Fruit fly (Drosophila melanogaster): ENCODE data around the gene CG14422.

CG14422 gene

DNA sequence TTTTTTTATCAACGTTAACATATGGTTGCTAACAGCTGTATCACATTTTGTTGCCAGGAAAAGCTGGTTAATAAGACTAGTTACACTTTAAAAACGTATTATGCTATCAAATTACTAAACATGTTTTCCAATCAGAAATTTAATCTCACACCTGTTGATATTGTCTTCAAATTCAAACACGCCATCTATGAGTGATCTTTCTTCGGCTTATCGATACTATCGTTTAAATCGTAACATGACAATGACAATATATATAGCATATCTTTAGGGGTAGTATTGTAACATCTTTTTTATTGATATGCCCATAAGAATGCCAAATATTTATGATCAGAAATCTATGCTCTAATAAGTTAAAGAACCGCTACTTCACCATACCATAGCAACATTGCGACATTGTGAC is 5.9 kb downstream of the CG14422 start (continued):
- TF ChIP-seq inv (GFP tag; IDR thresholded peaks at IDR 0.05; ENCODE audit: partially characterized antibody) (peak; percentile 44; the same call in 1 of the 2 replicates), Opbp (GFP tag; IDR thresholded peaks at IDR 0.05; ENCODE audit: partially characterized antibody) (peak; percentile 67; the same call in 2 of the 3 replicates), CG2129 (GFP tag; IDR thresholded peaks at IDR 0.05; ENCODE audit: partially characterized antibody) (peak; percentile 44), hbn (GFP tag; IDR thresholded peaks at IDR 0.05; ENCODE audit: partially characterized antibody) (peak; percentile 76), CG10979 (tag; optimal IDR thresholded peaks at IDR 0.05) (peak; percentile 53), peb (GFP tag; IDR thresholded peaks at IDR 0.05) (no peak), CG34422 (GFP tag; IDR thresholded peaks at IDR 0.05) (no peak), ems (GFP tag; optimal IDR thresholded peaks at IDR 0.05) (no peak), CG7372 (GFP tag; IDR thresholded peaks at IDR 0.05) (no peak), CG10959 (GFP tag; IDR thresholded peaks at IDR 0.05) (no peak), amos (GFP tag; IDR thresholded peaks at IDR 0.05; ENCODE audit: partially characterized antibody) (peak; percentile 82), Lhr (GFP tag; optimal IDR thresholded peaks at IDR 0.05) (peak; percentile 3), Tbp (GFP tag; optimal IDR thresholded peaks at IDR 0.05) (no peak), Sry-β (GFP tag; optimal IDR thresholded peaks at IDR 0.05) (no peak), CG13287 (GFP tag; IDR thresholded peaks at IDR 0.05; ENCODE audit: partially characterized antibody) (peak; percentile 83), seq (GFP tag; IDR thresholded peaks at IDR 0.05) (no peak), ato (GFP tag; IDR thresholded peaks at IDR 0.05; ENCODE audit: partially characterized antibody) (peak; percentile 30; the same call in 1 of the 2 replicates), so (GFP tag; IDR thresholded peaks at IDR 0.05) (peak; percentile 66; the same call in 2 of the 3 replicates), NC2α (GFP tag; optimal IDR thresholded peaks at IDR 0.05) (no peak), CG3995 (GFP tag; optimal IDR thresholded peaks at IDR 0.05) (no peak), HLHmδ (GFP tag; optimal IDR thresholded peaks at IDR 0.05) (no peak), CG13894 (tag; optimal IDR thresholded peaks at IDR 0.05) (peak; percentile 9), unc-4 (GFP tag; IDR thresholded peaks at IDR 0.05; ENCODE audit: partially characterized antibody) (peak; percentile 70), Dref (GFP tag; IDR thresholded peaks at IDR 0.05) (peak; percentile 48), crol (GFP tag; IDR thresholded peaks at IDR 0.05) (no peak), Vsx1 (GFP tag; optimal IDR thresholded peaks at IDR 0.05) (no peak), chinmo (GFP tag; IDR thresholded peaks at IDR 0.05; ENCODE audit: partially characterized antibody) (no peak), CG14965 (GFP tag; optimal IDR thresholded peaks at IDR 0.05; ENCODE audit: borderline replicate concordance) (no peak), Hmx (GFP tag; optimal IDR thresholded peaks at IDR 0.05) (no peak), CG16815 (GFP tag; optimal IDR thresholded peaks at IDR 0.05) (no peak), Dbx (GFP tag; IDR thresholded peaks at IDR 0.05) (no peak), H2.0 (GFP tag; IDR thresholded peaks at IDR 0.05) (no peak), oc (tag; optimal IDR thresholded peaks at IDR 0.05) (no peak), scrt (GFP tag; optimal IDR thresholded peaks at IDR 0.05) (no peak), Pdp1 (GFP tag; optimal IDR thresholded peaks at IDR 0.05) (peak in 1 of 2 experiments; percentile 41), trem (tag; optimal IDR thresholded peaks at IDR 0.05) (peak; percentile 31), CG43689 (GFP tag; IDR thresholded peaks at IDR 0.05) (no peak), Abd-B (GFP tag; optimal IDR thresholded peaks at IDR 0.05) (no peak), Med (GFP tag) (peak; percentile 62)

dm6 chrX:2951637-2952036 is 8.5 kb downstream of the CG14422 start:
- TF ChIP-seq CG32772 (GFP tag; IDR thresholded peaks at IDR 0.05) (0 out of 2 replicates have a peak, but pooled peaks have one; percentile 18), CG12659 (GFP tag; optimal IDR thresholded peaks at IDR 0.05) (peak; percentile 17), CG7839 (tag; optimal IDR thresholded peaks at IDR 0.05) (peak; percentile 52), dmrt11E (tag; optimal IDR thresholded peaks at IDR 0.05) (no peak), CG30431 (GFP tag; optimal IDR thresholded peaks at IDR 0.05) (no peak), CG4360 (GFP tag; IDR thresholded peaks at IDR 0.05) (no peak), CG10147 (GFP tag; optimal IDR thresholded peaks at IDR 0.05) (peak; percentile 22), lab (GFP tag; optimal IDR thresholded peaks at IDR 0.05) (peak; percentile 45), CG11560 (tag; IDR thresholded peaks at IDR 0.05) (no peak), pita (GFP tag; optimal IDR thresholded peaks at IDR 0.05) (no peak), Ptx1 (GFP tag; IDR thresholded peaks at IDR 0.05) (peak; percentile 41; the same call in 1 of the 2 replicates), Eip74EF (GFP tag; optimal IDR thresholded peaks at IDR 0.05) (peak in 1 of 2 experiments; percentile 32), vvl (GFP tag; IDR thresholded peaks at IDR 0.05) (0 out of 2 replicates have a peak, but pooled peaks have one; percentile 18)

Measured in whole organism, embryonic.